Worm (Caenorhabditis elegans): ENCODE results near the gene F53F4.12.

DNA sequence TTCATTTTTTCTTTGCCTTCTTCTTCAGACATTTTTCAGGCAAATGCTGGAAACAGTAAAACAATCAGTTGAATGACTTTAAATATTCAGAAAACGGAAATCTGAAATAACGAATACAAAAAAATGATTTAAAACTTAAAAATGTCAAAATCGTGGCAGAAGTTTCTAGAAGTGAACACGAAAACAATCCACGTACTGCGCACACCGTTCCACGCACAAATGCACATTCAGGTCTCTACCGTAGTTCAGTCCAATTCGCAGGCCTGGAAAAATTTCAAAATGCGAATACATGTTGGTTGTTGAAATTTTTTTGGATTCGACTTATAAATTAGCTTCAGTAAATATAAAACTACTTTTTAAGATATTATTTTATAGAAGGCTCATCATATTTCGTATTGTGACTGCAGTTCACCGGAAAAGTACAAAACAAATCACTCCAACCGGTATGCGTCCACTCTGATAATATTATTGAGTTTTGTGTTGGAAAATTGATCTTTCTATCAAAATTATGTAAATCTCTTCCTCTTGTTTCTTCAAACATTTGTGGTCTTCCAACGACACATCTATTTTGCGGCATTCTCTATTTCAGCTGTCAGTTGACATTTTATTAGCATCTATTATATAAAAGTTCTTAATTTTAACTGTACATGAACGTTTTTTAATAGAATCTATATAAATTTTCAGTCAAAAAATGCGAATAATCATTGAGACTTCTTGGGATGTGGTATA is 46.2 kb downstream of the F53F4.12 start, which contains the start of the genes mip-2 and F58G11.4:
- TF ChIP-seq ama-1 (optimal IDR thresholded peaks at IDR 0.05) (no peak), hlh-13 (GFP tag; optimal IDR thresholded peaks at IDR 0.05) (no peak), ceh-31 (tag; optimal IDR thresholded peaks at IDR 0.05) (no peak), rnt-1 (tag; optimal IDR thresholded peaks at IDR 0.05) (no peak), ceh-18 (tag; optimal IDR thresholded peaks at IDR 0.05) (no peak), elt-2 (tag; optimal IDR thresholded peaks at IDR 0.05) (no peak), pag-3 (tag; optimal IDR thresholded peaks at IDR 0.05; ENCODE audit: borderline replicate concordance) (no peak), pqm-1 (tag; optimal IDR thresholded peaks at IDR 0.05) (no peak), fax-1 (tag; optimal IDR thresholded peaks at IDR 0.05) (no peak), mec-3 (tag; optimal IDR thresholded peaks at IDR 0.05; ENCODE audit: borderline replicate concordance) (no peak), ceh-24 (tag; optimal IDR thresholded peaks at IDR 0.05) (no peak), ceh-6 (GFP tag; optimal IDR thresholded peaks at IDR 0.05) (no peak)

Data from whole organism, late embryonic.